Worm (Caenorhabditis elegans): ENCODE measurements around the gene K07C11.8.

ce11 chrV:8262212-8262611, 44.5 kb upstream of the K07C11.8 start:
- TF ChIP-seq pros-1 (tag; optimal IDR thresholded peaks at IDR 0.05) (no peak), C08G9.2 (tag; optimal IDR thresholded peaks at IDR 0.05) (no peak)
